Worm (Caenorhabditis elegans) whole organism, late embryonic: Measurements from ENCODE around the gene K07E3.4.

Experiments used
- C38D4.7 ChIP-seq: fragments of 200-800 bp; sonication (Bioruptor generic); optimal IDR thresholded peaks from 2 replicates; lab custom pipeline; 2018; ENCODE audit warnings: mild to moderate bottlenecking, missing genetic modification characterization, moderate library complexity, missing compliant biosample characterization
- F13H6.1 ChIP-seq: sonication (generic microtip); optimal IDR thresholded peaks from 2 replicates; lab custom pipeline; 2016; ENCODE audit warnings: missing genetic modification characterization, missing compliant biosample characterization
- K02D7.2 ChIP-seq: sonication (generic microtip); optimal IDR thresholded peaks from 2 replicates; lab custom pipeline; 2017; ENCODE audit warnings: mild to moderate bottlenecking, missing genetic modification characterization, missing compliant biosample characterization
- Y22D7AL.16 ChIP-seq: sonication (generic microtip); optimal IDR thresholded peaks from 2 replicates; lab custom pipeline; 2016; ENCODE audit warnings: missing genetic modification characterization, missing compliant biosample characterization
- ama-1 ChIP-seq: fragments of 150-350 bp; optimal IDR thresholded peaks from 2 replicates; lab custom pipeline; 2014
- ceh-18 ChIP-seq: sonication (generic microtip); optimal IDR thresholded peaks from 2 replicates; lab custom pipeline; 2016; ENCODE audit warnings: missing genetic modification characterization, missing compliant biosample characterization
- ceh-22 ChIP-seq: sonication (generic microtip); optimal IDR thresholded peaks from 2 replicates; lab custom pipeline; 2017; ENCODE audit warnings: missing biosample characterization, missing genetic modification characterization
- ceh-24 ChIP-seq: sonication (generic microtip); optimal IDR thresholded peaks from 2 replicates; lab custom pipeline; 2016; ENCODE audit warnings: mild to moderate bottlenecking, missing genetic modification characterization, missing compliant biosample characterization
- ceh-31 ChIP-seq: sonication (generic microtip); optimal IDR thresholded peaks from 2 replicates; lab custom pipeline; 2016; ENCODE audit warnings: missing genetic modification characterization, missing compliant biosample characterization
- ceh-34 ChIP-seq: sonication (generic microtip); optimal IDR thresholded peaks from 2 replicates; lab custom pipeline; 2016; ENCODE audit warnings: mild to moderate bottlenecking, missing genetic modification characterization, missing compliant biosample characterization
- ceh-6 ChIP-seq: fragments of 200-800 bp; sonication (Bioruptor generic); optimal IDR thresholded peaks from 2 replicates; lab custom pipeline; 2018; ENCODE audit warnings: mild to moderate bottlenecking, missing genetic modification characterization, missing compliant biosample characterization
- ceh-9 ChIP-seq: sonication (generic microtip); optimal IDR thresholded peaks from 2 replicates; lab custom pipeline; 2016; ENCODE audit warnings: mild to moderate bottlenecking, missing genetic modification characterization, inconsistent platforms, missing compliant biosample characterization
- dmd-4 ChIP-seq: sonication (generic microtip); optimal IDR thresholded peaks from 2 replicates; lab custom pipeline; 2016; ENCODE audit warnings: borderline replicate concordance, missing genetic modification characterization, missing compliant biosample characterization
- dve-1 ChIP-seq: sonication (generic microtip); optimal IDR thresholded peaks from 2 replicates; lab custom pipeline; 2017; ENCODE audit warnings: antibody characterized with exemption, mild to moderate bottlenecking, missing genetic modification characterization, missing compliant biosample characterization
- elt-2 ChIP-seq: sonication (generic microtip); optimal IDR thresholded peaks from 2 replicates; lab custom pipeline; 2016; ENCODE audit warnings: missing genetic modification reagents, missing genetic modification characterization, missing compliant biosample characterization
- elt-4 ChIP-seq: sonication (generic microtip); optimal IDR thresholded peaks from 2 replicates; lab custom pipeline; 2016; ENCODE audit warnings: missing genetic modification characterization, missing compliant biosample characterization
- eyg-1 ChIP-seq: sonication (generic microtip); optimal IDR thresholded peaks from 2 replicates; lab custom pipeline; 2016; ENCODE audit warnings: missing genotype, missing genetic modification characterization, missing compliant biosample characterization
- fax-1 ChIP-seq: sonication (generic microtip); optimal IDR thresholded peaks from 2 replicates; lab custom pipeline; 2016; ENCODE audit warnings: missing genotype, missing genetic modification characterization, missing compliant biosample characterization
- fkh-6 ChIP-seq: sonication (generic microtip); optimal IDR thresholded peaks from 2 replicates; lab custom pipeline; 2016; ENCODE audit warnings: missing genetic modification characterization, missing compliant biosample characterization
- gmeb-2 ChIP-seq: sonication (generic microtip); optimal IDR thresholded peaks from 2 replicates; lab custom pipeline; 2016; ENCODE audit warnings: missing genetic modification characterization, inconsistent platforms, missing compliant biosample characterization
- hlh-6 ChIP-seq: sonication (generic microtip); optimal IDR thresholded peaks from 2 replicates; lab custom pipeline; 2016; ENCODE audit warnings: missing genotype, missing genetic modification characterization, missing compliant biosample characterization
- lin-11 ChIP-seq: fragments of 200-800 bp; sonication (Bioruptor generic); optimal IDR thresholded peaks from 2 replicates; lab custom pipeline; 2018; ENCODE audit warnings: mild to moderate bottlenecking, missing genetic modification characterization, missing compliant biosample characterization
- madf-2 ChIP-seq: sonication (generic microtip); optimal IDR thresholded peaks from 2 replicates; lab custom pipeline; 2017; ENCODE audit warnings: missing genetic modification characterization, missing compliant biosample characterization
- nfya-1 ChIP-seq: sonication (generic microtip); optimal IDR thresholded peaks from 2 replicates; lab custom pipeline; 2017; ENCODE audit warnings: missing genetic modification characterization, mild to moderate bottlenecking, missing compliant biosample characterization, antibody characterized with exemption, moderate library complexity
- pag-3 ChIP-seq: sonication (generic microtip); optimal IDR thresholded peaks from 2 replicates; lab custom pipeline; 2016; ENCODE audit warnings: missing compliant biosample characterization, missing genetic modification characterization, borderline replicate concordance
- pat-9 ChIP-seq: fragments of 200-800 bp; sonication (Bioruptor generic); optimal IDR thresholded peaks from 2 replicates; lab custom pipeline; 2018; ENCODE audit warnings: mild to moderate bottlenecking, missing genetic modification characterization, moderate library complexity, missing compliant biosample characterization
- pax-1 ChIP-seq: fragments of 150-350 bp; optimal IDR thresholded peaks from 2 replicates; lab custom pipeline; 2014; ENCODE audit warnings: missing biosample characterization, missing genetic modification characterization
- pha-2 ChIP-seq: sonication (generic microtip); optimal IDR thresholded peaks from 2 replicates; lab custom pipeline; 2017; ENCODE audit warnings: mild to moderate bottlenecking, missing genetic modification characterization, missing compliant biosample characterization
- pha-4 ChIP-seq: fragments of 150-350 bp; optimal IDR thresholded peaks from 2 replicates; lab custom pipeline; 2018; ENCODE audit warnings: missing biosample characterization, missing genetic modification reagents, missing genetic modification characterization
- pros-1 ChIP-seq: fragments of 150-350 bp; optimal IDR thresholded peaks from 2 replicates; lab custom pipeline; 2014; ENCODE audit warnings: missing biosample characterization, missing genetic modification reagents, missing genetic modification characterization
- rnt-1 ChIP-seq: sonication (generic microtip); optimal IDR thresholded peaks from 2 replicates; lab custom pipeline; 2016; ENCODE audit warnings: missing genetic modification characterization, missing compliant biosample characterization
- sdc-2 ChIP-seq: sonication (generic microtip); optimal IDR thresholded peaks from 2 replicates; lab custom pipeline; 2016; ENCODE audit warnings: missing genotype, missing genetic modification characterization, missing compliant biosample characterization
- sox-2 ChIP-seq: fragments of 200-800 bp; sonication (Bioruptor generic); IDR thresholded peaks from 2 replicates; pipeline ENCODE4 v1.3.6; 2022; ENCODE audit warnings: missing genetic modification reagents, missing genetic modification characterization, missing compliant biosample characterization
- tbx-2 ChIP-seq: sonication (generic microtip); optimal IDR thresholded peaks from 2 replicates; lab custom pipeline; 2016; ENCODE audit warnings: missing genetic modification characterization, missing compliant biosample characterization
- unc-3 ChIP-seq, 2 experiments: fragments of 200-800 bp in 1 of 2; sonication (Bioruptor generic) in 1 of 2; sonication (generic microtip) in 1 of 2; conservative IDR thresholded peaks in 1 of 2; optimal IDR thresholded peaks in 1 of 2; 2 replicates each; pipeline versions ENCODE4 v1.3.6 to Lab custom; 2016 to 2022; ENCODE audit warnings: missing compliant biosample characterization in 2 of 2, missing genetic modification characterization in 2 of 2, missing genetic modification reagents in 1 of 2
- unc-55 ChIP-seq: sonication (generic microtip); optimal IDR thresholded peaks from 2 replicates; lab custom pipeline; 2017; ENCODE audit warnings: missing biosample characterization, missing genetic modification reagents, missing genetic modification characterization
- zip-5 ChIP-seq: sonication (generic microtip); optimal IDR thresholded peaks from 2 replicates; lab custom pipeline; 2016; ENCODE audit warnings: missing genetic modification characterization, missing compliant biosample characterization
- ztf-16 ChIP-seq: sonication (generic microtip); optimal IDR thresholded peaks from 2 replicates; lab custom pipeline; 2017; ENCODE audit warnings: missing genetic modification characterization, missing compliant biosample characterization

The K07E3.4 gene

ce11 chrX:8057791-8058270 is 26.0 kb downstream of the K07E3.4 start, which contains the start of gene dim-1:
Gene dim-1, minus strand, starts transcription at chrX:8058220.
- no peak for TF ChIP-seq gmeb-2 (tag; lab: Kevin White, UChicago)
- TF ChIP-seq ceh-6 (GFP tag; lab: Kevin White, UChicago), result no peak
- no peak for TF ChIP-seq ceh-22 (tag; lab: Kevin White, UChicago)
- TF ChIP-seq rnt-1 (tag; lab: Kevin White, UChicago), result no peak
- TF ChIP-seq ceh-24 (tag; lab: Kevin White, UChicago), result no peak
- no peak for TF ChIP-seq pros-1 (tag; lab: Kevin White, UChicago)

- TF ChIP-seq unc-55 (GFP tag; lab: Kevin White, UChicago) (peak; percentile 26), ama-1 (lab: Kevin White, UChicago) (no peak), madf-2 (tag; lab: Kevin White, UChicago) (no peak), ceh-18 (tag; lab: Kevin White, UChicago) (peak; percentile 3), Y22D7AL.16 (tag; lab: Kevin White, UChicago) (no peak), ceh-34 (tag; lab: Kevin White, UChicago) (peak; percentile 42), rnt-1 (tag; lab: Kevin White, UChicago) (peak; percentile 78)
These were observed 29.3 kb downstream of the K07E3.4 start for ce11 chrX:8054478-8054877.

- peak; percentile 82 for TF ChIP-seq rnt-1 (tag; lab: Kevin White, UChicago)
- peak; percentile 65 for TF ChIP-seq sdc-2 (tag; lab: Kevin White, UChicago)
- no peak for TF ChIP-seq dmd-4 (tag; lab: Kevin White, UChicago)
- peak; percentile 26 for TF ChIP-seq tbx-2 (tag; lab: Kevin White, UChicago)
- no peak for TF ChIP-seq dve-1
- TF ChIP-seq F13H6.1 (tag; lab: Kevin White, UChicago), result peak; percentile 8
- TF ChIP-seq C38D4.7 (GFP tag; lab: Kevin White, UChicago), result no peak
- peak; percentile 68 for TF ChIP-seq pat-9 (tag; lab: Kevin White, UChicago)
- no peak for TF ChIP-seq pha-4 (tag; lab: Kevin White, UChicago)
- TF ChIP-seq pag-3 (tag; lab: Kevin White, UChicago), result no peak
- peak; percentile 53 for TF ChIP-seq ceh-34 (tag; lab: Kevin White, UChicago)
- peak; percentile 4 for TF ChIP-seq fkh-6 (tag; lab: Kevin White, UChicago)
- no peak for TF ChIP-seq fax-1 (tag; lab: Kevin White, UChicago)
- peak; percentile 1 for TF ChIP-seq ceh-31
- no peak for TF ChIP-seq eyg-1 (tag; lab: Kevin White, UChicago)
- no peak for TF ChIP-seq hlh-6 (tag; lab: Kevin White, UChicago)
- peak; percentile 33 for TF ChIP-seq nfya-1
- TF ChIP-seq ceh-18 (tag; lab: Kevin White, UChicago), result peak; percentile 90
These were observed 30.8 kb downstream of the K07E3.4 start for ce11 chrX:8053008-8053441.

- TF ChIP-seq K02D7.2 (tag; lab: Kevin White, UChicago) (no peak), unc-55 (GFP tag; lab: Kevin White, UChicago) (peak; percentile 19), pag-3 (tag; lab: Kevin White, UChicago) (no peak)
These were observed 31.8 kb downstream of the K07E3.4 start for ce11 chrX:8052055-8052454.

ce11 chrX:8048637-8049036 is 35.2 kb downstream of the K07E3.4 start:
- TF ChIP-seq lin-11 (tag; lab: Kevin White, UChicago) (no peak), sdc-2 (tag; lab: Kevin White, UChicago) (peak; percentile 96), zip-5 (tag; lab: Kevin White, UChicago) (no peak)

- TF ChIP-seq nfya-1 (no peak), ceh-24 (tag; lab: Kevin White, UChicago) (no peak), ztf-16 (tag; lab: Kevin White, UChicago) (no peak), sox-2 (GFP tag; lab: Robert Waterston, UW) (no peak), pha-2 (tag; lab: Kevin White, UChicago) (no peak), Y22D7AL.16 (tag; lab: Kevin White, UChicago) (no peak), unc-3 (GFP tag; conservative IDR thresholded peaks at IDR 0.05; lab: Robert Waterston, UW) (no peak), unc-3 (tag; optimal IDR thresholded peaks at IDR 0.05; lab: Kevin White, UChicago) (no peak), ceh-9 (tag; lab: Kevin White, UChicago) (no peak), ceh-34 (tag; lab: Kevin White, UChicago) (no peak), elt-2 (tag; lab: Kevin White, UChicago) (no peak), elt-4 (no peak), pax-1 (tag; lab: Kevin White, UChicago) (no peak)
These were observed 38.7 kb downstream of the K07E3.4 start, which contains the start of gene C18A11.4 for ce11 chrX:8045152-8045551. Gene C18A11.4, plus strand, starts transcription at chrX:8045518.
